Fruit fly (Drosophila melanogaster) whole organism, embryonic: ENCODE measurements around the gene klg.

Source experiments
- Abd-B ChIP-seq: fragments of 200-800 bp; sonication (Bioruptor generic); optimal IDR thresholded peaks from 2 replicates; lab custom pipeline; 2018; ENCODE audit warnings: missing biosample characterization, mild to moderate bottlenecking, missing genetic modification characterization, moderate library complexity
- B-H1 ChIP-seq: fragments of 200-800 bp; sonication (Bioruptor generic); IDR thresholded peaks from 3 replicates; pipeline ENCODE4 v1.3.6; 2022; ENCODE audit warnings: missing biosample characterization, missing genetic modification characterization
- CG11560 ChIP-seq: fragments of 200-800 bp; sonication (Bioruptor generic); IDR thresholded peaks from 3 replicates; pipeline ENCODE4 v1.3.6; 2022; ENCODE audit warnings: missing biosample characterization, missing genetic modification characterization
- CG11723 ChIP-seq: fragments of 200-800 bp; sonication (Bioruptor generic); optimal IDR thresholded peaks from 2 replicates; lab custom pipeline; 2017; ENCODE audit warnings: missing biosample characterization, mild to moderate bottlenecking, missing genetic modification characterization
- CG13287 ChIP-seq: fragments of 200-800 bp; sonication (Bioruptor generic); IDR thresholded peaks from 2 replicates; pipeline ENCODE4 v1.3.6; 2022; ENCODE audit warnings: missing biosample characterization, missing genetic modification characterization; ENCODE audit not compliant: partially characterized antibody
- CG14965 ChIP-seq: fragments of 200-800 bp; sonication (Bioruptor generic); optimal IDR thresholded peaks from 2 replicates; lab custom pipeline; 2016; ENCODE audit warnings: missing biosample characterization, missing genetic modification characterization, borderline replicate concordance
- CG16779 ChIP-seq: fragments of 200-800 bp; sonication (Bioruptor generic); IDR thresholded peaks from 2 replicates; pipeline ENCODE4 v1.3.6; 2022; ENCODE audit warnings: missing biosample characterization, missing genetic modification characterization
- CG16815 ChIP-seq: fragments of 200-800 bp; sonication (Bioruptor generic); optimal IDR thresholded peaks from 3 replicates; lab custom pipeline; 2017; ENCODE audit warnings: missing biosample characterization, mild to moderate bottlenecking, missing genetic modification characterization
- CG17612 ChIP-seq: fragments of 200-800 bp; sonication (Bioruptor generic); IDR thresholded peaks from 2 replicates; pipeline ENCODE4 v1.3.6; 2022; ENCODE audit warnings: missing biosample characterization, missing genetic modification characterization
- CG31365 ChIP-seq: fragments of 200-800 bp; sonication (Bioruptor generic); optimal IDR thresholded peaks from 2 replicates; lab custom pipeline; 2018; ENCODE audit warnings: missing biosample characterization, mild to moderate bottlenecking, missing genetic modification characterization
- CG32767 ChIP-seq: fragments of 200-800 bp; sonication (Bioruptor generic); IDR thresholded peaks from 2 replicates; pipeline ENCODE4 v1.3.6; 2022; ENCODE audit warnings: missing biosample characterization, missing genetic modification characterization
- CG43689 ChIP-seq: fragments of 200-800 bp; sonication (Bioruptor generic); IDR thresholded peaks from 2 replicates; pipeline ENCODE4 v1.3.6; 2022; ENCODE audit warnings: missing biosample characterization, missing genetic modification characterization
- CG6791 ChIP-seq: fragments of 200-800 bp; sonication (Bioruptor generic); IDR thresholded peaks from 3 replicates; pipeline ENCODE4 v1.3.6; 2022; ENCODE audit warnings: missing biosample characterization, missing genetic modification characterization; ENCODE audit not compliant: partially characterized antibody
- CG7556 ChIP-seq: fragments of 200-800 bp; sonication (Bioruptor generic); optimal IDR thresholded peaks from 2 replicates; lab custom pipeline; 2017; ENCODE audit warnings: missing biosample characterization, mild to moderate bottlenecking, missing genetic modification characterization
- CG7987 ChIP-seq: fragments of 200-800 bp; sonication (Bioruptor generic); optimal IDR thresholded peaks from 2 replicates; lab custom pipeline; 2018; ENCODE audit warnings: missing biosample characterization, mild to moderate bottlenecking, missing genetic modification characterization, moderate library complexity
- CG8765 ChIP-seq: fragments of 200-800 bp; sonication (Bioruptor generic); IDR thresholded peaks from 2 replicates; pipeline ENCODE4 v1.3.6; 2022; ENCODE audit warnings: missing biosample characterization, missing genetic modification characterization
- CG9932 ChIP-seq: fragments of 200-800 bp; sonication (Bioruptor generic); IDR thresholded peaks from 2 replicates; pipeline ENCODE4 v1.3.6; 2022; ENCODE audit warnings: missing biosample characterization, missing genetic modification characterization
- CHES-1-like ChIP-seq: fragments of 200-800 bp; sonication (Bioruptor generic); optimal IDR thresholded peaks from 2 replicates; lab custom pipeline; 2016; ENCODE audit warnings: missing biosample characterization, missing genetic modification characterization
- CoRest ChIP-seq: fragments of 200-800 bp; sonication (Bioruptor generic); optimal IDR thresholded peaks from 3 replicates; lab custom pipeline; 2018; ENCODE audit warnings: missing biosample characterization, mild to moderate bottlenecking, missing genetic modification characterization, moderate library complexity
- D19B ChIP-seq: fragments of 200-800 bp; sonication (Bioruptor generic); optimal IDR thresholded peaks from 2 replicates; lab custom pipeline; 2017; ENCODE audit warnings: missing biosample characterization, mild to moderate bottlenecking, missing genetic modification characterization
- Dll ChIP-seq: fragments of 200-800 bp; sonication (Bioruptor generic); IDR thresholded peaks from 4 replicates; pipeline ENCODE4 v1.3.6; 2022; ENCODE audit warnings: missing biosample characterization, missing genetic modification characterization; ENCODE audit not compliant: partially characterized antibody
- Ets65A ChIP-seq: fragments of 200-800 bp; sonication (Bioruptor generic); peaks from one replicate; lab custom pipeline; 2016; ENCODE audit warnings: missing biosample characterization, missing genetic modification characterization
- Gsc ChIP-seq: fragments of 200-800 bp; sonication (Bioruptor generic); IDR thresholded peaks from 2 replicates; pipeline ENCODE4 v1.3.6; 2022; ENCODE audit warnings: missing biosample characterization, missing genetic modification characterization
- HmgD ChIP-seq: fragments of 200-800 bp; sonication (Bioruptor generic); optimal IDR thresholded peaks from 3 replicates; lab custom pipeline; 2016; ENCODE audit warnings: missing biosample characterization, missing genetic modification characterization
- Hr39 ChIP-seq: fragments of >200 bp; optimal IDR thresholded peaks from 2 replicates; lab custom pipeline; 2017
- Hr51 ChIP-seq, 2 experiments: fragments of 200-800 bp; sonication (Bioruptor generic); optimal IDR thresholded peaks; 2 replicates in 1 of 2; 3 replicates in 1 of 2; lab custom pipeline; 2016 to 2018; ENCODE audit warnings: missing biosample characterization in 2 of 2, missing genetic modification characterization in 2 of 2, mild to moderate bottlenecking in 1 of 2, moderate library complexity in 1 of 2
- Hr78 ChIP-seq, 2 experiments: fragments of 200-800 bp in 1 of 2; fragments of >200 bp in 1 of 2; sonication (Bioruptor generic) in 1 of 2; optimal IDR thresholded peaks; 2 replicates each; lab custom pipeline; 2017 to 2019; ENCODE audit warnings: missing biosample characterization in 2 of 2, missing genetic modification characterization in 2 of 2, mild to moderate bottlenecking in 1 of 2, moderate library complexity in 1 of 2
- Neu2 ChIP-seq: fragments of 200-800 bp; sonication (Bioruptor generic); optimal IDR thresholded peaks from 3 replicates; lab custom pipeline; 2016; ENCODE audit warnings: missing biosample characterization, missing genetic modification characterization, borderline replicate concordance
- NfI ChIP-seq: fragments of 200-800 bp; sonication (Bioruptor generic); optimal IDR thresholded peaks from 3 replicates; lab custom pipeline; 2018; ENCODE audit warnings: missing biosample characterization, mild to moderate bottlenecking, missing genetic modification characterization, moderate library complexity
- Optix ChIP-seq: fragments of 200-800 bp; sonication (Bioruptor generic); IDR thresholded peaks from 3 replicates; pipeline ENCODE4 v1.3.6; 2022; ENCODE audit warnings: missing biosample characterization, missing genetic modification characterization
- TFAM ChIP-seq: fragments of 200-800 bp; sonication (Bioruptor generic); optimal IDR thresholded peaks from 2 replicates; lab custom pipeline; 2017; ENCODE audit warnings: missing biosample characterization, missing genetic modification characterization, inconsistent platforms
- bbx ChIP-seq: fragments of 200-800 bp; sonication (Bioruptor generic); IDR thresholded peaks from 2 replicates; pipeline ENCODE4 v1.3.6; 2022; ENCODE audit warnings: missing biosample characterization, missing genetic modification characterization; ENCODE audit not compliant: partially characterized antibody
- bowl ChIP-seq: fragments of 200-800 bp; sonication (Bioruptor generic); IDR thresholded peaks from 2 replicates; pipeline ENCODE4 v1.3.6; 2022; ENCODE audit warnings: missing biosample characterization, missing genetic modification characterization
- btn ChIP-seq: fragments of 200-800 bp; sonication (Bioruptor generic); optimal IDR thresholded peaks from 2 replicates; lab custom pipeline; 2016; ENCODE audit warnings: missing biosample characterization, missing genetic modification characterization
- chm ChIP-seq: fragments of 200-800 bp; sonication (Bioruptor generic); IDR thresholded peaks from 2 replicates; pipeline ENCODE4 v1.3.6; 2022; ENCODE audit warnings: missing biosample characterization, missing genetic modification characterization
- dmrt99B ChIP-seq: fragments of 200-800 bp; sonication (Bioruptor generic); optimal IDR thresholded peaks from 2 replicates; lab custom pipeline; 2018; ENCODE audit warnings: missing biosample characterization, mild to moderate bottlenecking, missing genetic modification characterization, moderate library complexity
- ems ChIP-seq: fragments of 200-800 bp; sonication (Bioruptor generic); optimal IDR thresholded peaks from 3 replicates; lab custom pipeline; 2016; ENCODE audit warnings: missing biosample characterization, missing genetic modification characterization
- fd3F ChIP-seq: fragments of 200-800 bp; sonication (Bioruptor generic); optimal IDR thresholded peaks from 2 replicates; lab custom pipeline; 2018; ENCODE audit warnings: missing biosample characterization, mild to moderate bottlenecking, missing genetic modification characterization, moderate library complexity
- fu2 ChIP-seq: fragments of 200-800 bp; sonication (Bioruptor generic); optimal IDR thresholded peaks from 2 replicates; lab custom pipeline; 2016; ENCODE audit warnings: missing biosample characterization, missing genetic modification characterization
- gcm2 ChIP-seq: fragments of 200-800 bp; sonication (Bioruptor generic); optimal IDR thresholded peaks from 2 replicates; lab custom pipeline; 2016; ENCODE audit warnings: missing biosample characterization, missing genetic modification characterization
- kay ChIP-seq: fragments of 200-800 bp; sonication (Bioruptor generic); optimal IDR thresholded peaks from 2 replicates; lab custom pipeline; 2016; ENCODE audit warnings: missing biosample characterization, missing genetic modification characterization
- ken ChIP-seq: fragments of 200-800 bp; sonication (Bioruptor generic); IDR thresholded peaks from 3 replicates; pipeline ENCODE4 v1.3.6; 2022; ENCODE audit warnings: missing biosample characterization, missing genetic modification characterization
- lmd ChIP-seq: fragments of 200-800 bp; sonication (Bioruptor generic); IDR thresholded peaks from 2 replicates; pipeline ENCODE4 v1.3.6; 2022; ENCODE audit warnings: missing biosample characterization, missing genetic modification characterization
- nerfin-2 ChIP-seq: fragments of 200-800 bp; sonication (Bioruptor generic); IDR thresholded peaks from 2 replicates; pipeline ENCODE4 v1.3.6; 2022; ENCODE audit warnings: missing biosample characterization, missing genetic modification characterization; ENCODE audit not compliant: partially characterized antibody
- peb ChIP-seq: fragments of 200-800 bp; sonication (Bioruptor generic); IDR thresholded peaks from 2 replicates; pipeline ENCODE4 v1.3.6; 2022; ENCODE audit warnings: missing biosample characterization, missing genetic modification characterization
- pfk ChIP-seq: fragments of 200-800 bp; sonication (Bioruptor generic); optimal IDR thresholded peaks from 2 replicates; lab custom pipeline; 2018; ENCODE audit warnings: missing biosample characterization, mild to moderate bottlenecking, missing genetic modification characterization, moderate library complexity
- pum ChIP-seq: fragments of 200-800 bp; sonication (Bioruptor generic); optimal IDR thresholded peaks from 2 replicates; lab custom pipeline; 2016; ENCODE audit warnings: missing biosample characterization, missing genetic modification characterization
- scrt ChIP-seq: fragments of 200-800 bp; sonication (Bioruptor generic); optimal IDR thresholded peaks from 2 replicates; lab custom pipeline; 2018; ENCODE audit warnings: missing biosample characterization, mild to moderate bottlenecking, missing genetic modification characterization, moderate library complexity
- seq ChIP-seq: fragments of 200-800 bp; sonication (Bioruptor generic); IDR thresholded peaks from 2 replicates; pipeline ENCODE4 v1.3.6; 2022; ENCODE audit warnings: missing biosample characterization, missing genetic modification characterization
- sim ChIP-seq: fragments of 200-800 bp; sonication (Bioruptor generic); IDR thresholded peaks from 2 replicates; pipeline ENCODE4 v1.3.6; 2022; ENCODE audit warnings: missing biosample characterization, missing genetic modification characterization
- tgo ChIP-seq: fragments of 200-800 bp; sonication (Bioruptor generic); IDR thresholded peaks from 3 replicates; pipeline ENCODE4 v1.3.6; 2022; ENCODE audit warnings: missing biosample characterization, missing genetic modification characterization
- zfh1 ChIP-seq: fragments of 200-800 bp; sonication (Bioruptor generic); IDR thresholded peaks from 3 replicates; pipeline ENCODE4 v1.3.6; 2022; ENCODE audit warnings: missing biosample characterization, missing genetic modification characterization

The klg gene

dm6 chr3R:22886832-22887231 lies 12.3 kb upstream of the klg start (continued):
- TF ChIP-seq seq (no peak), CG16779 (GFP tag; lab: Robert Waterston, UW) (no peak), Gsc (GFP tag; lab: Robert Waterston, UW) (no peak), CG16815 (GFP tag; lab: Kevin White, UChicago) (no peak), CoRest (tag; lab: Kevin White, UChicago) (peak; percentile 12), Dll (no peak), Abd-B (GFP tag; lab: Kevin White, UChicago) (no peak), zfh1 (GFP tag; lab: Robert Waterston, UW) (peak; percentile 65; the same call in 2 of the 3 replicates), Optix (GFP tag; lab: Robert Waterston, UW) (no peak), kay (GFP tag; lab: Kevin White, UChicago) (no peak), CG11560 (tag; lab: Robert Waterston, UW) (no peak), Hr51 (GFP tag; optimal IDR thresholded peaks at IDR 0.05; lab: Kevin White, UChicago) (no peak), TFAM (GFP tag; lab: Kevin White, UChicago) (no peak), sim (GFP tag; lab: Robert Waterston, UW) (no peak), CG32767 (no peak), B-H1 (GFP tag; lab: Robert Waterston, UW) (no peak), CG6791 (GFP tag; lab: Robert Waterston, UW) (no peak), Ets65A (GFP tag; lab: Kevin White, UChicago) (peak; percentile 63), gcm2 (no peak), bowl (GFP tag; lab: Robert Waterston, UW) (no peak), CG8765 (GFP tag; lab: Robert Waterston, UW) (no peak), dmrt99B (tag; lab: Kevin White, UChicago) (peak; percentile 46), CG43689 (GFP tag; lab: Robert Waterston, UW) (no peak), scrt (GFP tag; lab: Kevin White, UChicago) (no peak), CG9932 (GFP tag; lab: Robert Waterston, UW) (no peak), fu2 (no peak), CG17612 (GFP tag; lab: Robert Waterston, UW) (no peak), CG13287 (GFP tag; lab: Robert Waterston, UW) (no peak), lmd (GFP tag; lab: Robert Waterston, UW) (no peak), nerfin-2 (GFP tag; lab: Robert Waterston, UW) (no peak), btn (GFP tag; lab: Kevin White, UChicago) (no peak), CG7556 (peak; percentile 54), CG14965 (GFP tag; lab: Kevin White, UChicago) (no peak), CG7987 (GFP tag; lab: Kevin White, UChicago) (no peak), chm (GFP tag; lab: Robert Waterston, UW) (no peak), NfI (GFP tag; lab: Kevin White, UChicago) (no peak), HmgD (GFP tag; lab: Kevin White, UChicago) (no peak), pfk (GFP tag; lab: Kevin White, UChicago) (no peak), D19B (GFP tag; lab: Kevin White, UChicago) (no peak), tgo (no peak; the same call in 2 of the 3 replicates), ken (GFP tag; lab: Robert Waterston, UW) (no peak), bbx (GFP tag; lab: Robert Waterston, UW) (no peak), Neu2 (GFP tag; lab: Kevin White, UChicago) (no peak), CG11723 (GFP tag; lab: Kevin White, UChicago) (no peak), Hr78 (GFP tag; optimal IDR thresholded peaks at IDR 0.05; lab: Kevin White, UChicago) (no peak), peb (GFP tag; lab: Robert Waterston, UW) (no peak), CHES-1-like (GFP tag; lab: Kevin White, UChicago) (no peak), ems (GFP tag; lab: Kevin White, UChicago) (no peak), Hr39 (lab: Kevin White, UChicago) (no peak), fd3F (GFP tag; lab: Kevin White, UChicago) (no peak), CG31365 (tag; lab: Kevin White, UChicago) (no peak), pum (peak; percentile 9)
